Fruit fly (Drosophila melanogaster) whole organism, embryonic: ENCODE results near the gene Mink.

ENCODE experiments used
- Aef1 ChIP-seq: fragments of 200-800 bp; sonication (Bioruptor generic); IDR thresholded peaks from 3 replicates; pipeline ENCODE4 v1.3.6; 2022; ENCODE audit warnings: missing biosample characterization, missing genetic modification characterization
- B-H1 ChIP-seq: fragments of 200-800 bp; sonication (Bioruptor generic); IDR thresholded peaks from 3 replicates; pipeline ENCODE4 v1.3.6; 2022; ENCODE audit warnings: missing biosample characterization, missing genetic modification characterization
- Bgb ChIP-seq: fragments of 200-800 bp; sonication (Bioruptor generic); IDR thresholded peaks from 2 replicates; pipeline ENCODE4 v1.3.6; 2022; ENCODE audit warnings: missing biosample characterization, missing genetic modification characterization; ENCODE audit not compliant: partially characterized antibody
- CG10147 ChIP-seq: fragments of 200-800 bp; sonication (Bioruptor generic); optimal IDR thresholded peaks from 2 replicates; lab custom pipeline; 2019; ENCODE audit warnings: missing biosample characterization, mild to moderate bottlenecking, missing genetic modification characterization, moderate library complexity
- CG10321 ChIP-seq: fragments of 200-800 bp; sonication (Bioruptor generic); IDR thresholded peaks from 2 replicates; pipeline ENCODE4 v1.3.6; 2022; ENCODE audit warnings: missing biosample characterization, missing genetic modification characterization
- CG10565 ChIP-seq: fragments of 200-800 bp; sonication (Bioruptor generic); optimal IDR thresholded peaks from 3 replicates; lab custom pipeline; 2016; ENCODE audit warnings: missing biosample characterization, mild to moderate bottlenecking, missing genetic modification characterization
- CG11085 ChIP-seq: fragments of 200-800 bp; sonication (Bioruptor generic); IDR thresholded peaks from 2 replicates; pipeline ENCODE4 v1.3.6; 2022; ENCODE audit warnings: missing biosample characterization, missing genetic modification characterization
- CG13296 ChIP-seq: fragments of 200-800 bp; sonication (Bioruptor generic); optimal IDR thresholded peaks from 3 replicates; lab custom pipeline; 2018; ENCODE audit warnings: missing biosample characterization, mild to moderate bottlenecking, missing genetic modification characterization
- CG14441 ChIP-seq: fragments of 200-800 bp; sonication (Bioruptor generic); IDR thresholded peaks from 2 replicates; pipeline ENCODE4 v1.3.6; 2022; ENCODE audit warnings: missing biosample characterization, missing genetic modification characterization
- CG17186 ChIP-seq: fragments of 200-800 bp; sonication (Bioruptor generic); optimal IDR thresholded peaks from 3 replicates; lab custom pipeline; 2017; ENCODE audit warnings: missing biosample characterization, missing genetic modification reagents, missing genetic modification characterization
- CG17612 ChIP-seq: fragments of 200-800 bp; sonication (Bioruptor generic); IDR thresholded peaks from 2 replicates; pipeline ENCODE4 v1.3.6; 2022; ENCODE audit warnings: missing biosample characterization, missing genetic modification characterization
- CG2116 ChIP-seq: fragments of 200-800 bp; sonication (Bioruptor generic); optimal IDR thresholded peaks from 3 replicates; lab custom pipeline; 2018; ENCODE audit warnings: missing biosample characterization, mild to moderate bottlenecking, missing genetic modification characterization
- CG2199 ChIP-seq: fragments of 200-800 bp; sonication (Bioruptor generic); IDR thresholded peaks from 3 replicates; pipeline ENCODE4 v1.3.6; 2022; ENCODE audit warnings: missing biosample characterization, missing genetic modification characterization
- CG2678 ChIP-seq: fragments of 200-800 bp; sonication (Bioruptor generic); optimal IDR thresholded peaks from 3 replicates; lab custom pipeline; 2019; ENCODE audit warnings: missing biosample characterization, mild to moderate bottlenecking, missing genetic modification characterization, moderate library complexity
- CG2712 ChIP-seq: fragments of 200-800 bp; optimal IDR thresholded peaks from 3 replicates; lab custom pipeline; 2019; ENCODE audit warnings: missing biosample characterization, mild to moderate bottlenecking, missing genetic modification characterization, moderate library complexity
- CG3065 ChIP-seq: fragments of 200-800 bp; sonication (Bioruptor generic); optimal IDR thresholded peaks from 2 replicates; lab custom pipeline; 2016; ENCODE audit warnings: missing biosample characterization, missing genetic modification characterization
- CG31224 ChIP-seq: fragments of 200-800 bp; sonication (Bioruptor generic); IDR thresholded peaks from 2 replicates; pipeline ENCODE4 v1.3.6; 2022; ENCODE audit warnings: missing biosample characterization, missing genetic modification characterization
- CG32767 ChIP-seq: fragments of 200-800 bp; sonication (Bioruptor generic); IDR thresholded peaks from 2 replicates; pipeline ENCODE4 v1.3.6; 2022; ENCODE audit warnings: missing biosample characterization, missing genetic modification characterization
- CG3847 ChIP-seq: fragments of 200-800 bp; sonication (Bioruptor generic); IDR thresholded peaks from 2 replicates; pipeline ENCODE4 v1.3.6; 2022; ENCODE audit warnings: missing biosample characterization, missing genetic modification characterization
- CG6654 ChIP-seq: fragments of 200-800 bp; sonication (Bioruptor generic); optimal IDR thresholded peaks from 2 replicates; lab custom pipeline; 2017; ENCODE audit warnings: missing biosample characterization, mild to moderate bottlenecking, missing genetic modification characterization
- CG7357 ChIP-seq: fragments of 200-800 bp; sonication (Bioruptor generic); IDR thresholded peaks from 3 replicates; pipeline ENCODE4 v1.3.6; 2022; ENCODE audit warnings: missing biosample characterization, missing genetic modification characterization
- CG7372 ChIP-seq: fragments of 200-800 bp; sonication (Bioruptor generic); IDR thresholded peaks from 2 replicates; pipeline ENCODE4 v1.3.6; 2022; ENCODE audit warnings: missing biosample characterization, missing genetic modification characterization
- CG9932 ChIP-seq: fragments of 200-800 bp; sonication (Bioruptor generic); IDR thresholded peaks from 2 replicates; pipeline ENCODE4 v1.3.6; 2022; ENCODE audit warnings: missing biosample characterization, missing genetic modification characterization
- CoRest ChIP-seq: fragments of 200-800 bp; sonication (Bioruptor generic); optimal IDR thresholded peaks from 3 replicates; lab custom pipeline; 2018; ENCODE audit warnings: missing biosample characterization, mild to moderate bottlenecking, missing genetic modification characterization, moderate library complexity
- Deaf1 ChIP-seq: fragments of 200-800 bp; optimal IDR thresholded peaks from 3 replicates; lab custom pipeline; 2019; ENCODE audit warnings: missing biosample characterization, mild to moderate bottlenecking, missing genetic modification characterization, moderate library complexity
- MBD-R2 ChIP-seq: fragments of 200-800 bp; sonication (Bioruptor generic); IDR thresholded peaks from 2 replicates; pipeline ENCODE4 v1.3.6; 2022; ENCODE audit warnings: missing biosample characterization, missing genetic modification characterization
- Optix ChIP-seq: fragments of 200-800 bp; sonication (Bioruptor generic); IDR thresholded peaks from 3 replicates; pipeline ENCODE4 v1.3.6; 2022; ENCODE audit warnings: missing biosample characterization, missing genetic modification characterization
- Side ChIP-seq: fragments of 200-800 bp; sonication (Bioruptor generic); optimal IDR thresholded peaks from 2 replicates; lab custom pipeline; 2016; ENCODE audit warnings: missing biosample characterization, missing genetic modification characterization
- Sry-δ ChIP-seq: fragments of 200-800 bp; sonication (Bioruptor generic); optimal IDR thresholded peaks from 2 replicates; lab custom pipeline; 2016; ENCODE audit warnings: missing biosample characterization, missing genetic modification characterization
- Vsx1 ChIP-seq: fragments of 200-800 bp; sonication (Bioruptor generic); optimal IDR thresholded peaks from 2 replicates; lab custom pipeline; 2017; ENCODE audit warnings: missing biosample characterization, mild to moderate bottlenecking, missing genetic modification characterization, missing genetic modification reagents
- ap ChIP-seq: fragments of 200-800 bp; sonication (Bioruptor generic); IDR thresholded peaks from 2 replicates; pipeline ENCODE4 v1.3.6; 2022; ENCODE audit warnings: missing biosample characterization, missing genetic modification characterization
- cato ChIP-seq: fragments of 200-800 bp; sonication (Bioruptor generic); optimal IDR thresholded peaks from 2 replicates; lab custom pipeline; 2016; ENCODE audit warnings: missing biosample characterization, missing genetic modification characterization, borderline replicate concordance
- chif ChIP-seq, 2 experiments: fragments of 200-800 bp; sonication (Bioruptor generic); optimal IDR thresholded peaks; 3 replicates each; lab custom pipeline; 2016; ENCODE audit warnings: missing biosample characterization in 2 of 2, missing genetic modification characterization in 2 of 2
- corto ChIP-seq: fragments of 200-800 bp; sonication (Bioruptor generic); optimal IDR thresholded peaks from 2 replicates; lab custom pipeline; 2016; ENCODE audit warnings: missing biosample characterization, mild to moderate bottlenecking, missing genetic modification characterization, moderate library complexity
- dpn ChIP-seq, 2 experiments: fragments of 200-800 bp; sonication (Bioruptor generic); optimal IDR thresholded peaks; 3 replicates each; lab custom pipeline; 2016; ENCODE audit warnings: missing biosample characterization in 2 of 2, missing genetic modification characterization in 2 of 2
- fd64A ChIP-seq: fragments of 200-800 bp; sonication (Bioruptor generic); optimal IDR thresholded peaks from 3 replicates; lab custom pipeline; 2018; ENCODE audit warnings: missing biosample characterization, mild to moderate bottlenecking, missing genetic modification characterization
- fd96Cb ChIP-seq: fragments of 200-800 bp; sonication (Bioruptor generic); optimal IDR thresholded peaks from 2 replicates; lab custom pipeline; 2018; ENCODE audit warnings: missing biosample characterization, mild to moderate bottlenecking, missing genetic modification characterization, moderate library complexity
- gce ChIP-seq: fragments of 200-800 bp; sonication (Bioruptor generic); IDR thresholded peaks from 3 replicates; pipeline ENCODE4 v1.3.6; 2022; ENCODE audit warnings: missing biosample characterization, missing genetic modification characterization
- gt ChIP-seq: fragments of 200-800 bp; sonication (Bioruptor generic); IDR thresholded peaks from 2 replicates; pipeline ENCODE4 v1.3.6; 2022; ENCODE audit warnings: missing biosample characterization, missing genetic modification characterization
- h ChIP-seq: fragments of >200 bp; optimal IDR thresholded peaks from 2 replicates; lab custom pipeline; 2017
- hth ChIP-seq: fragments of >200 bp; optimal IDR thresholded peaks from 2 replicates; lab custom pipeline; 2017; ENCODE audit warnings: inconsistent platforms
- kay ChIP-seq: fragments of 200-800 bp; sonication (Bioruptor generic); optimal IDR thresholded peaks from 2 replicates; lab custom pipeline; 2016; ENCODE audit warnings: missing biosample characterization, missing genetic modification characterization
- klu ChIP-seq: fragments of 200-800 bp; sonication (Bioruptor generic); IDR thresholded peaks from 2 replicates; pipeline ENCODE4 v1.3.6; 2022; ENCODE audit warnings: missing biosample characterization, missing genetic modification characterization
- lilli ChIP-seq: fragments of 200-800 bp; sonication (Bioruptor generic); optimal IDR thresholded peaks from 3 replicates; lab custom pipeline; 2016; ENCODE audit warnings: missing biosample characterization, missing genetic modification characterization
- mirr ChIP-seq: fragments of 200-800 bp; sonication (Bioruptor generic); optimal IDR thresholded peaks from 3 replicates; lab custom pipeline; 2018; ENCODE audit warnings: missing biosample characterization, mild to moderate bottlenecking, missing genetic modification characterization
- pho ChIP-seq: fragments of 200-800 bp; sonication (Bioruptor generic); optimal IDR thresholded peaks from 2 replicates; lab custom pipeline; 2016; ENCODE audit warnings: missing biosample characterization, missing genetic modification characterization
- psq ChIP-seq: fragments of 200-800 bp; sonication (Bioruptor generic); optimal IDR thresholded peaks from 2 replicates; lab custom pipeline; 2017; ENCODE audit warnings: missing biosample characterization, missing genetic modification characterization
- sug ChIP-seq: fragments of 200-800 bp; optimal IDR thresholded peaks from 2 replicates; lab custom pipeline; 2019; ENCODE audit warnings: missing biosample characterization, mild to moderate bottlenecking, missing genetic modification characterization, moderate library complexity
- vvl ChIP-seq: fragments of 200-800 bp; sonication (Bioruptor generic); IDR thresholded peaks from 2 replicates; pipeline ENCODE4 v1.3.6; 2022; ENCODE audit warnings: missing biosample characterization, missing genetic modification characterization
- wdn ChIP-seq: fragments of 200-800 bp; sonication (Bioruptor generic); IDR thresholded peaks from 2 replicates; pipeline ENCODE4 v1.3.6; 2022; ENCODE audit warnings: missing biosample characterization, missing genetic modification characterization
- zen2 ChIP-seq: fragments of 200-800 bp; sonication (Bioruptor generic); IDR thresholded peaks from 3 replicates; pipeline ENCODE4 v1.3.6; 2022; ENCODE audit warnings: missing biosample characterization, missing genetic modification characterization; ENCODE audit not compliant: partially characterized antibody

The Mink gene

DNA sequence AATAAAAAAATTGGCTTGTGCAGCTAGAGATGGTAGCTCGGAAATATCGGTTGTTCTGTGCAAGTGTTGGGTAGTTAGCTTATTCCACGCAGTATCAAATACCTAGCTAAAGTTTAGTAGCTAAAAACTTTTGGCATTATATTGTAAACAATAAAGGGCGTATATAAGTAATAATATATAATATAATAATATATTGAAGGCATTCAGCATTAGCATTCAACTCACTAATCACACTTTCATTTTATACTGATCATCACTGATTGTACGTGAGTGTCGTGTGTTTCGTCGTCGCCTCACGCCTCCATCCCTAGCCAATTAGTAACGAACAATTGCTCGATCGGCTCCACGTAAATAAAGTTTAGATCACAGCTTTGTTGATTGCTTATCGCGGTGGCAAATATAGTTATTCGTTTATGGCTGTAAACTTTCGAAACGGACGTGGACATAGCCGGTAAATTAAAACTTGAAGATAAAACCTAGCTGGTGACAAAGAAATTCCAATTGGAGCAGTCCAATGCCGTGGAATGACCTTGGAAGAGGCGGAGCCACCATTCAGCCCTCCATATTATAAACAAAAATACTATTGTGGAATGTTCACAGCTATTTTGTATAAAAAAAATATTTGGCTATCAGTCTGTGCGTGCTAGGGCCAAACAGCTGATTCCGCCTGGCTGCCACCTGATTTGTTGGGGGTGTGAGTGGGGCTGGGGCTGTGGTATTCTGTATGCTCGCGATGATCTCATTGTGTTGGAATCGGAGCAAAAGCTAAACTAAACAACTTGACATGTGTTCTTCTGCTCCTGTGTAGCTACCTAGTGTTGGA lies 4.2 kb upstream of the Mink start, which contains the start of the genes PIG-S, sud1 and CG11168 (continued):
- no peak; the same call in 2 of the 3 replicates for TF ChIP-seq B-H1 (GFP tag; lab: Robert Waterston, UW)
- no peak for TF ChIP-seq corto (GFP tag; lab: Kevin White, UChicago)
- peak; percentile 76 for TF ChIP-seq CG3847 (GFP tag; lab: Robert Waterston, UW)
- TF ChIP-seq chif (GFP tag; optimal IDR thresholded peaks at IDR 0.05; lab: Kevin White, UChicago): no peak
- no peak for TF ChIP-seq CG6654 (GFP tag; lab: Kevin White, UChicago)
- TF ChIP-seq klu (GFP tag; lab: Robert Waterston, UW): no peak
- peak; percentile 5 for TF ChIP-seq cato (GFP tag; lab: Kevin White, UChicago)
- no peak for TF ChIP-seq CG10321
- peak; percentile 25 for TF ChIP-seq psq (GFP tag; lab: Kevin White, UChicago)
- TF ChIP-seq CG32767: 0 out of 2 replicates have a peak, but pooled peaks have one; percentile 28
- TF ChIP-seq CG10565: no peak
- peak; percentile 78 for TF ChIP-seq CoRest (tag; lab: Kevin White, UChicago)
- peak; percentile 75 for TF ChIP-seq CG2712 (tag; lab: Kevin White, UChicago)
- peak; percentile 63 for TF ChIP-seq CG14441 (GFP tag; lab: Robert Waterston, UW)
- TF ChIP-seq sug (tag; lab: Kevin White, UChicago): no peak
- TF ChIP-seq pho (GFP tag; lab: Kevin White, UChicago): no peak
- no peak for TF ChIP-seq CG11085 (GFP tag; lab: Robert Waterston, UW)
- peak; percentile 85 for TF ChIP-seq Sry-δ (GFP tag; lab: Kevin White, UChicago)
- peak; percentile 78; the same call in 2 of the 3 replicates for TF ChIP-seq zen2 (GFP tag; lab: Robert Waterston, UW)
- peak; percentile 32 for TF ChIP-seq CG10147
- TF ChIP-seq MBD-R2: peak; percentile 85
- TF ChIP-seq kay (GFP tag; lab: Kevin White, UChicago): no peak
- TF ChIP-seq CG2678 (tag; lab: Kevin White, UChicago): no peak
- TF ChIP-seq CG2199: no peak
- TF ChIP-seq fd64A (GFP tag; lab: Kevin White, UChicago): no peak
- TF ChIP-seq wdn: 0 out of 2 replicates have a peak, but pooled peaks have one; percentile 10
- no peak for TF ChIP-seq Optix (GFP tag; lab: Robert Waterston, UW)
- TF ChIP-seq gce: no peak
- TF ChIP-seq hth (lab: Kevin White, UChicago): no peak
- peak in 1 of 2 experiments; percentile 62 for TF ChIP-seq dpn (GFP tag; optimal IDR thresholded peaks at IDR 0.05; lab: Kevin White, UChicago)
- TF ChIP-seq CG7357: peak; percentile 44; the same call in 1 of the 3 replicates
- TF ChIP-seq lilli (GFP tag; lab: Kevin White, UChicago): peak; percentile 17
- no peak for TF ChIP-seq CG13296 (GFP tag; lab: Kevin White, UChicago)
- TF ChIP-seq CG17186 (GFP tag; lab: Kevin White, UChicago): no peak
- TF ChIP-seq CG31224: peak; percentile 32; the same call in 1 of the 2 replicates
- no peak for TF ChIP-seq gt (GFP tag; lab: Robert Waterston, UW)
- peak; percentile 89 for TF ChIP-seq CG9932 (GFP tag; lab: Robert Waterston, UW)
- TF ChIP-seq vvl (GFP tag; lab: Robert Waterston, UW): peak; percentile 55
- 0 out of 2 replicates have a peak, but pooled peaks have one; percentile 10 for TF ChIP-seq ap (GFP tag; lab: Robert Waterston, UW)
- TF ChIP-seq Side (GFP tag; lab: Kevin White, UChicago): no peak
- peak; percentile 87 for TF ChIP-seq Bgb (GFP tag; lab: Robert Waterston, UW)
- TF ChIP-seq h (lab: Kevin White, UChicago): no peak
- no peak for TF ChIP-seq CG17612 (GFP tag; lab: Robert Waterston, UW)
- no peak for TF ChIP-seq CG3065 (GFP tag; lab: Kevin White, UChicago)
- no peak for TF ChIP-seq Deaf1 (tag; lab: Kevin White, UChicago)
- peak; percentile 68 for TF ChIP-seq Aef1 (GFP tag; lab: Robert Waterston, UW)
- no peak for TF ChIP-seq mirr (GFP tag; lab: Kevin White, UChicago)
- peak; percentile 61 for TF ChIP-seq CG2116 (GFP tag; lab: Kevin White, UChicago)
- no peak for TF ChIP-seq CG7372 (GFP tag; lab: Robert Waterston, UW)
- TF ChIP-seq fd96Cb (tag; lab: Kevin White, UChicago): peak; percentile 63
- peak; percentile 90 for TF ChIP-seq Vsx1 (GFP tag; lab: Kevin White, UChicago)
